Fruit fly (Drosophila melanogaster): Measurements from ENCODE around the gene SWIP.
A peak's percentile ranks its signal among the peaks of the same experiment; 100 is the strongest.

The SWIP gene

DNA sequence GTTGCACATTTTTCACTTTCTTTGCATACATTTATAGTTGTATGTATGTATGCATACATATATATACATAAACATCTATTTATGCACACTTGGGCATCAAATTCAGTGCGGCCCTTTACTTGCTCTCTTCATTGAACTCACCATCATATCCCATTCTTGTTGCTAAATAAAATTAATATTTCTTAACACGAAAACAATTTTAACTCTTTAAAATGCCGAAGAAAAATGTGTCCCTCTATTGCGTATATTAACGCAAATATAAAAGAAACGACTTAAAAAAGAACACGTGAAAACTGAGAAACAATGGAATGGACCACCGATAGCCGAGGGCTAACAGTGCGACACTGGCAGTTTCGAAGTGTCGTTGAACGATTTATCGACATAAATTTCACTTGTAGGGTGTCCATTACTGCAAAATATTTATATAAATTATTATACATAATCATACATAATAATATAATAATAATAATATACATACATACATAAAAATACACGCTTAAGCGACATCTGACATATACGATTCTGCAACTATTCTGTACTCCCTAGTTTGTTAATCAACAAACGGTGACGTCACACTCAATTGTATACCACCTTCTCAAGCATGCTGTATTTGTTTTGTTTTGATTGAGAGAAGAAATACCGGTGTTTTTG lies 45.3 kb downstream of the SWIP start, which contains the start of the genes U2af50 and PIG-Q (continued):
- TF ChIP-seq Stat92E (GFP tag; optimal IDR thresholded peaks at IDR 0.05) (peak in 1 of 3 experiments; percentile 44), inv (GFP tag; IDR thresholded peaks at IDR 0.05; ENCODE audit: partially characterized antibody) (peak; percentile 47; the same call in 1 of the 2 replicates), CG10959 (GFP tag; IDR thresholded peaks at IDR 0.05) (peak; percentile 87), wek (GFP tag; optimal IDR thresholded peaks at IDR 0.05) (peak; percentile 58), CG11093 (GFP tag; IDR thresholded peaks at IDR 0.05) (no peak; the same call in 2 of the 3 replicates), Hr51 (GFP tag; optimal IDR thresholded peaks at IDR 0.05) (peak; percentile 45 to 94), CG18764 (GFP tag; optimal IDR thresholded peaks at IDR 0.05) (peak; percentile 91), Deaf1 (tag; optimal IDR thresholded peaks at IDR 0.05) (peak; percentile 78), CG8359 (GFP tag; optimal IDR thresholded peaks at IDR 0.05; ENCODE audit: borderline replicate concordance) (peak; percentile 86), dm (GFP tag; optimal IDR thresholded peaks at IDR 0.05) (peak; percentile 29), CG17385 (GFP tag; optimal IDR thresholded peaks at IDR 0.05) (peak; percentile 87), wor (GFP tag; IDR thresholded peaks at IDR 0.05) (peak; percentile 83; the same call in 1 of the 2 replicates), BtbVII (GFP tag; optimal IDR thresholded peaks at IDR 0.05) (peak; percentile 90), CG11504 (tag; optimal IDR thresholded peaks at IDR 0.05) (peak; percentile 93), Hmx (GFP tag; optimal IDR thresholded peaks at IDR 0.05) (no peak), Pdp1 (GFP tag; optimal IDR thresholded peaks at IDR 0.05) (peak; percentile 52 to 53), CG15269 (tag; optimal IDR thresholded peaks at IDR 0.05) (peak; percentile 95), Atf-2 (GFP tag; optimal IDR thresholded peaks at IDR 0.05) (peak; percentile 41), Mad (GFP tag; optimal IDR thresholded peaks at IDR 0.05) (peak; percentile 76), Vsx1 (GFP tag; optimal IDR thresholded peaks at IDR 0.05) (no peak), pb (GFP tag; optimal IDR thresholded peaks at IDR 0.05) (no peak), CG14050 (GFP tag; IDR thresholded peaks at IDR 0.05) (no peak; the same call in 1 of the 3 replicates), ftz-f1 (GFP tag; optimal IDR thresholded peaks at IDR 0.05) (no peak), h (optimal IDR thresholded peaks at IDR 0.05) (no peak), CG3838 (GFP tag; optimal IDR thresholded peaks at IDR 0.05) (peak; percentile 60), Camta (GFP tag; optimal IDR thresholded peaks at IDR 0.05) (peak; percentile 57), cwo (GFP tag; optimal IDR thresholded peaks at IDR 0.05) (peak; percentile 84), Rx (GFP tag; IDR thresholded peaks at IDR 0.05) (no peak; the same call in 1 of the 2 replicates), gfzf (GFP tag; optimal IDR thresholded peaks at IDR 0.05) (no peak), CG12155 (GFP tag; optimal IDR thresholded peaks at IDR 0.05) (peak; percentile 89), Nf-YC (tag; optimal IDR thresholded peaks at IDR 0.05) (peak; percentile 83), dan (GFP tag; IDR thresholded peaks at IDR 0.05) (no peak), lbe (GFP tag; optimal IDR thresholded peaks at IDR 0.05) (peak; percentile 78), CG11398 (GFP tag; optimal IDR thresholded peaks at IDR 0.05) (peak; percentile 30), crp (GFP tag; optimal IDR thresholded peaks at IDR 0.05) (peak in 1 of 2 experiments; percentile 48), crol (GFP tag; IDR thresholded peaks at IDR 0.05) (no peak; the same call in 1 of the 2 replicates), CG7357 (GFP tag; IDR thresholded peaks at IDR 0.05) (peak; percentile 85), Dek (tag; optimal IDR thresholded peaks at IDR 0.05) (no peak), chn (GFP tag; optimal IDR thresholded peaks at IDR 0.05) (peak; percentile 56), HLHmδ (GFP tag; optimal IDR thresholded peaks at IDR 0.05) (no peak), Antp (GFP tag; optimal IDR thresholded peaks at IDR 0.05) (peak; percentile 72), chm (GFP tag; IDR thresholded peaks at IDR 0.05) (no peak), tio (GFP tag; optimal IDR thresholded peaks at IDR 0.05) (no peak), CG2202 (tag; optimal IDR thresholded peaks at IDR 0.05) (peak; percentile 85), sc (optimal IDR thresholded peaks at IDR 0.05) (no peak), sc (GFP tag; optimal IDR thresholded peaks at IDR 0.05) (peak; percentile 88), CG1832 (GFP tag; optimal IDR thresholded peaks at IDR 0.05) (no peak), Xrp1 (GFP tag; IDR thresholded peaks at IDR 0.05) (peak; percentile 95), abd-A (tag; optimal IDR thresholded peaks at IDR 0.05) (no peak)
